Fruit fly (Drosophila melanogaster) whole organism, embryonic: ENCODE measurements around the gene bab1.

Experiments
- B-H2 ChIP-seq: fragments of 200-800 bp; sonication (Bioruptor generic); optimal IDR thresholded peaks from 2 replicates; lab custom pipeline; 2018; ENCODE audit warnings: missing biosample characterization, mild to moderate bottlenecking, missing genetic modification characterization
- CG10274 ChIP-seq: fragments of 200-800 bp; sonication (Bioruptor generic); optimal IDR thresholded peaks from 3 replicates; lab custom pipeline; 2017; ENCODE audit warnings: missing biosample characterization, mild to moderate bottlenecking, missing genetic modification characterization
- CG12071 ChIP-seq: fragments of 200-800 bp; sonication (Bioruptor generic); optimal IDR thresholded peaks from 3 replicates; lab custom pipeline; 2018; ENCODE audit warnings: missing biosample characterization, mild to moderate bottlenecking, missing genetic modification characterization
- CG12219 ChIP-seq: fragments of 200-800 bp; sonication (Bioruptor generic); optimal IDR thresholded peaks from 3 replicates; lab custom pipeline; 2018; ENCODE audit warnings: missing biosample characterization, mild to moderate bottlenecking, missing genetic modification characterization
- CG13775 ChIP-seq: fragments of 200-800 bp; sonication (Bioruptor generic); optimal IDR thresholded peaks from 3 replicates; lab custom pipeline; 2017; ENCODE audit warnings: missing biosample characterization, mild to moderate bottlenecking, missing genetic modification characterization
- CG13894 ChIP-seq: fragments of 200-800 bp; sonication (Bioruptor generic); optimal IDR thresholded peaks from 3 replicates; lab custom pipeline; 2018; ENCODE audit warnings: missing biosample characterization, mild to moderate bottlenecking, missing genetic modification characterization, moderate library complexity
- CG14710 ChIP-seq: fragments of 200-800 bp; sonication (Bioruptor generic); optimal IDR thresholded peaks from 3 replicates; lab custom pipeline; 2019; ENCODE audit warnings: missing biosample characterization, mild to moderate bottlenecking, missing genetic modification characterization, moderate library complexity
- CG14965 ChIP-seq: fragments of 200-800 bp; sonication (Bioruptor generic); optimal IDR thresholded peaks from 2 replicates; lab custom pipeline; 2016; ENCODE audit warnings: missing biosample characterization, missing genetic modification characterization, borderline replicate concordance
- CG17568 ChIP-seq: fragments of 200-800 bp; sonication (Bioruptor generic); optimal IDR thresholded peaks from 2 replicates; lab custom pipeline; 2018; ENCODE audit warnings: missing biosample characterization, mild to moderate bottlenecking, missing genetic modification characterization, moderate library complexity
- CG17612 ChIP-seq: fragments of 200-800 bp; sonication (Bioruptor generic); IDR thresholded peaks from 2 replicates; pipeline ENCODE4 v1.3.6; 2022; ENCODE audit warnings: missing biosample characterization, missing genetic modification characterization
- CG17802 ChIP-seq: fragments of 200-800 bp; sonication (Bioruptor generic); optimal IDR thresholded peaks from 2 replicates; lab custom pipeline; 2018; ENCODE audit warnings: missing biosample characterization, mild to moderate bottlenecking, missing genetic modification characterization, moderate library complexity
- CG17829 ChIP-seq: fragments of 200-800 bp; optimal IDR thresholded peaks from 2 replicates; lab custom pipeline; 2019; ENCODE audit warnings: missing biosample characterization, mild to moderate bottlenecking, missing genetic modification characterization, moderate library complexity
- CG17912 ChIP-seq: fragments of 200-800 bp; sonication (Bioruptor generic); optimal IDR thresholded peaks from 2 replicates; lab custom pipeline; 2018; ENCODE audit warnings: missing biosample characterization, mild to moderate bottlenecking, missing genetic modification characterization
- CG18619 ChIP-seq: fragments of 200-800 bp; sonication (Bioruptor generic); optimal IDR thresholded peaks from 3 replicates; lab custom pipeline; 2017; ENCODE audit warnings: missing biosample characterization, mild to moderate bottlenecking, missing genetic modification characterization
- CG18764 ChIP-seq: fragments of 200-800 bp; sonication (Bioruptor generic); optimal IDR thresholded peaks from 3 replicates; lab custom pipeline; 2016; ENCODE audit warnings: missing biosample characterization, missing genetic modification characterization
- CG2116 ChIP-seq: fragments of 200-800 bp; sonication (Bioruptor generic); optimal IDR thresholded peaks from 3 replicates; lab custom pipeline; 2018; ENCODE audit warnings: missing biosample characterization, mild to moderate bottlenecking, missing genetic modification characterization
- CG2129 ChIP-seq: fragments of 200-800 bp; sonication (Bioruptor generic); IDR thresholded peaks from 2 replicates; pipeline ENCODE4 v1.3.6; 2022; ENCODE audit warnings: missing biosample characterization, missing genetic modification characterization; ENCODE audit not compliant: partially characterized antibody
- CG2889 ChIP-seq: fragments of 200-800 bp; sonication (Bioruptor generic); IDR thresholded peaks from 3 replicates; pipeline ENCODE4 v1.3.6; 2022; ENCODE audit warnings: missing biosample characterization, missing genetic modification characterization
- CG33213 ChIP-seq: fragments of 200-800 bp; sonication (Bioruptor generic); optimal IDR thresholded peaks from 3 replicates; lab custom pipeline; 2016; ENCODE audit warnings: missing biosample characterization, missing genetic modification characterization
- CG3847 ChIP-seq: fragments of 200-800 bp; sonication (Bioruptor generic); IDR thresholded peaks from 2 replicates; pipeline ENCODE4 v1.3.6; 2022; ENCODE audit warnings: missing biosample characterization, missing genetic modification characterization
- CG4617 ChIP-seq: fragments of 200-800 bp; sonication (Bioruptor generic); optimal IDR thresholded peaks from 3 replicates; lab custom pipeline; 2016; ENCODE audit warnings: missing biosample characterization, missing genetic modification characterization, borderline replicate concordance
- CG6175 ChIP-seq: fragments of 200-800 bp; sonication (Bioruptor generic); IDR thresholded peaks from 3 replicates; pipeline ENCODE4 v1.3.6; 2022; ENCODE audit warnings: missing biosample characterization, missing genetic modification characterization
- CG7271 ChIP-seq: fragments of 200-800 bp; sonication (Bioruptor generic); optimal IDR thresholded peaks from 2 replicates; lab custom pipeline; 2018; ENCODE audit warnings: missing biosample characterization, mild to moderate bottlenecking, missing genetic modification characterization, moderate library complexity
- CG7987 ChIP-seq: fragments of 200-800 bp; sonication (Bioruptor generic); optimal IDR thresholded peaks from 2 replicates; lab custom pipeline; 2018; ENCODE audit warnings: missing biosample characterization, mild to moderate bottlenecking, missing genetic modification characterization, moderate library complexity
- Deaf1 ChIP-seq: fragments of 200-800 bp; optimal IDR thresholded peaks from 3 replicates; lab custom pipeline; 2019; ENCODE audit warnings: missing biosample characterization, mild to moderate bottlenecking, missing genetic modification characterization, moderate library complexity
- E2f1 ChIP-seq: fragments of 200-800 bp; sonication (Bioruptor generic); IDR thresholded peaks from 2 replicates; pipeline ENCODE4 v1.3.6; 2022; ENCODE audit warnings: missing biosample characterization, missing genetic modification characterization
- NC2α ChIP-seq: fragments of 200-800 bp; sonication (Bioruptor generic); optimal IDR thresholded peaks from 2 replicates; lab custom pipeline; 2016; ENCODE audit warnings: missing biosample characterization, missing genetic modification characterization
- PHDP ChIP-seq: fragments of 200-800 bp; sonication (Bioruptor generic); optimal IDR thresholded peaks from 3 replicates; lab custom pipeline; 2018; ENCODE audit warnings: missing biosample characterization, mild to moderate bottlenecking, missing genetic modification characterization, moderate library complexity
- Sry-β ChIP-seq: fragments of 200-800 bp; sonication (Bioruptor generic); optimal IDR thresholded peaks from 2 replicates; lab custom pipeline; 2018; ENCODE audit warnings: missing biosample characterization, mild to moderate bottlenecking, missing genetic modification characterization, moderate library complexity
- TFAM ChIP-seq: fragments of 200-800 bp; sonication (Bioruptor generic); optimal IDR thresholded peaks from 2 replicates; lab custom pipeline; 2017; ENCODE audit warnings: missing biosample characterization, missing genetic modification characterization, inconsistent platforms
- Xbp1 ChIP-seq: fragments of 200-800 bp; sonication (Bioruptor generic); optimal IDR thresholded peaks from 3 replicates; lab custom pipeline; 2016; ENCODE audit warnings: missing biosample characterization, mild to moderate bottlenecking, missing genetic modification characterization
- ara ChIP-seq: fragments of 200-800 bp; sonication (Bioruptor generic); IDR thresholded peaks from 2 replicates; pipeline ENCODE4 v1.3.6; 2022; ENCODE audit warnings: missing biosample characterization, missing genetic modification characterization
- cad ChIP-seq: fragments of >200 bp; optimal IDR thresholded peaks from 2 replicates; lab custom pipeline; 2017; ENCODE audit warnings: missing biosample characterization, missing genetic modification characterization
- chinmo ChIP-seq: fragments of 200-800 bp; sonication (Bioruptor generic); IDR thresholded peaks from 4 replicates; pipeline ENCODE4 v1.3.6; 2022; ENCODE audit warnings: missing biosample characterization, missing genetic modification characterization; ENCODE audit not compliant: partially characterized antibody
- ci ChIP-seq: fragments of 200-800 bp; sonication (Bioruptor generic); IDR thresholded peaks from 3 replicates; pipeline ENCODE4 v1.3.6; 2022; ENCODE audit warnings: missing biosample characterization, missing genetic modification characterization
- lilli ChIP-seq: fragments of 200-800 bp; sonication (Bioruptor generic); optimal IDR thresholded peaks from 3 replicates; lab custom pipeline; 2016; ENCODE audit warnings: missing biosample characterization, missing genetic modification characterization
- lmd ChIP-seq: fragments of 200-800 bp; sonication (Bioruptor generic); IDR thresholded peaks from 2 replicates; pipeline ENCODE4 v1.3.6; 2022; ENCODE audit warnings: missing biosample characterization, missing genetic modification characterization
- nau ChIP-seq: fragments of 200-800 bp; sonication (Bioruptor generic); optimal IDR thresholded peaks from 3 replicates; lab custom pipeline; 2017; ENCODE audit warnings: missing biosample characterization, mild to moderate bottlenecking, missing genetic modification characterization, missing genetic modification reagents
- nerfin-2 ChIP-seq: fragments of 200-800 bp; sonication (Bioruptor generic); IDR thresholded peaks from 2 replicates; pipeline ENCODE4 v1.3.6; 2022; ENCODE audit warnings: missing biosample characterization, missing genetic modification characterization; ENCODE audit not compliant: partially characterized antibody
- peb ChIP-seq: fragments of 200-800 bp; sonication (Bioruptor generic); IDR thresholded peaks from 2 replicates; pipeline ENCODE4 v1.3.6; 2022; ENCODE audit warnings: missing biosample characterization, missing genetic modification characterization
- pzg ChIP-seq: fragments of 200-800 bp; sonication (Bioruptor generic); optimal IDR thresholded peaks from 3 replicates; lab custom pipeline; 2018; ENCODE audit warnings: missing biosample characterization, mild to moderate bottlenecking, missing genetic modification characterization, moderate library complexity
- scrt ChIP-seq: fragments of 200-800 bp; sonication (Bioruptor generic); optimal IDR thresholded peaks from 2 replicates; lab custom pipeline; 2018; ENCODE audit warnings: missing biosample characterization, mild to moderate bottlenecking, missing genetic modification characterization, moderate library complexity
- sim ChIP-seq: fragments of 200-800 bp; sonication (Bioruptor generic); IDR thresholded peaks from 2 replicates; pipeline ENCODE4 v1.3.6; 2022; ENCODE audit warnings: missing biosample characterization, missing genetic modification characterization
- sob ChIP-seq: fragments of 200-800 bp; sonication (Bioruptor generic); IDR thresholded peaks from 2 replicates; pipeline ENCODE4 v1.3.6; 2022; ENCODE audit warnings: missing biosample characterization, missing genetic modification characterization
- tna ChIP-seq: fragments of 200-800 bp; sonication (Bioruptor generic); IDR thresholded peaks from 2 replicates; pipeline ENCODE4 v1.3.6; 2022; ENCODE audit warnings: missing biosample characterization, missing genetic modification characterization; ENCODE audit not compliant: partially characterized antibody
- usp ChIP-seq: fragments of >200 bp; optimal IDR thresholded peaks from 2 replicates; lab custom pipeline; 2017; ENCODE audit warnings: missing biosample characterization, missing genetic modification characterization
- wor ChIP-seq: fragments of 200-800 bp; sonication (Bioruptor generic); IDR thresholded peaks from 2 replicates; pipeline ENCODE4 v1.3.6; 2022; ENCODE audit warnings: missing biosample characterization, missing genetic modification characterization
- zen ChIP-seq: fragments of 200-800 bp; sonication (Bioruptor generic); optimal IDR thresholded peaks from 3 replicates; lab custom pipeline; 2018; ENCODE audit warnings: missing biosample characterization, mild to moderate bottlenecking, missing genetic modification characterization, moderate library complexity
- zfh1 ChIP-seq: fragments of 200-800 bp; sonication (Bioruptor generic); IDR thresholded peaks from 3 replicates; pipeline ENCODE4 v1.3.6; 2022; ENCODE audit warnings: missing biosample characterization, missing genetic modification characterization
- zfh2 ChIP-seq: fragments of 200-800 bp; sonication (Bioruptor generic); optimal IDR thresholded peaks from 2 replicates; lab custom pipeline; 2016; ENCODE audit warnings: missing biosample characterization, missing genetic modification characterization

The bab1 gene

DNA sequence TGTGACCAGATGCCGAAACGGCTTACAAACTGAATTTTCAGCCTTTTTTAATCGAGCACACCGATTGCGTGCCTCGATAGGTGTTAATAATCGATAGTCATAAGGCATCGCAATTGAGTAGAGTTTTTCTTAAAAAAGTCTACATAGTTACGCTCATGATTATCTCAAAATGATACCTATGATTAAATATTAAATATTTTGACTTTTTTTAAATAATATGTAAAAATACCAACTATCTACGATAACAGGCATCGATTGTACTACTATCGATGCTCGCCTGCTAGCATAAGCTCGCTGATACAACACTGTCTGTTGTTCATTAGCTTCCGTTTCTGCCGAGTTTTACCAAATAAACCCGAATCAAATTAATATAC lies 66.0 kb downstream of the bab1 start (continued):
- TF ChIP-seq CG18619 (peak; percentile 55), CG10274 (GFP tag; lab: Kevin White, UChicago) (peak; percentile 38), zfh1 (peak; percentile 48; the same call in 2 of the 3 replicates), CG17612 (GFP tag; lab: Robert Waterston, UW) (no peak), CG4617 (peak; percentile 36), Xbp1 (GFP tag; lab: Kevin White, UChicago) (peak; percentile 23), Deaf1 (peak; percentile 23), ci (peak; percentile 78), wor (GFP tag; lab: Robert Waterston, UW) (no peak), CG7271 (tag; lab: Kevin White, UChicago) (no peak), CG17568 (no peak), CG2889 (GFP tag; lab: Robert Waterston, UW) (no peak), CG6175 (GFP tag; lab: Robert Waterston, UW) (peak; percentile 48; the same call in 1 of the 3 replicates), CG17829 (tag; lab: Kevin White, UChicago) (peak; percentile 46), PHDP (tag; lab: Kevin White, UChicago) (peak; percentile 39), cad (GFP tag; lab: Kevin White, UChicago) (no peak), CG3847 (GFP tag; lab: Robert Waterston, UW) (peak; percentile 63), Sry-β (GFP tag; lab: Kevin White, UChicago) (peak; percentile 17), CG12071 (peak; percentile 48), CG13775 (GFP tag; lab: Kevin White, UChicago) (peak; percentile 13), lilli (GFP tag; lab: Kevin White, UChicago) (no peak), zen (tag; lab: Kevin White, UChicago) (peak; percentile 47), CG14965 (GFP tag; lab: Kevin White, UChicago) (no peak), CG7987 (peak; percentile 21), lmd (GFP tag; lab: Robert Waterston, UW) (peak; percentile 55; the same call in 1 of the 2 replicates), CG18764 (GFP tag; lab: Kevin White, UChicago) (no peak), CG12219 (peak; percentile 51), CG17802 (tag; lab: Kevin White, UChicago) (peak; percentile 22), ara (GFP tag; lab: Robert Waterston, UW) (no peak), TFAM (GFP tag; lab: Kevin White, UChicago) (no peak), CG17912 (peak; percentile 84), scrt (peak; percentile 11), CG13894 (peak; percentile 52), pzg (GFP tag; lab: Kevin White, UChicago) (peak; percentile 63), usp (GFP tag; lab: Kevin White, UChicago) (no peak), CG14710 (tag; lab: Kevin White, UChicago) (peak; percentile 68), NC2α (GFP tag; lab: Kevin White, UChicago) (no peak), CG2129 (GFP tag; lab: Robert Waterston, UW) (peak; percentile 43), sob (peak; percentile 70), zfh2 (GFP tag; lab: Kevin White, UChicago) (peak; percentile 8), chinmo (GFP tag; lab: Robert Waterston, UW) (0 out of 4 replicates have a peak, but pooled peaks have one; percentile 65), sim (GFP tag; lab: Robert Waterston, UW) (no peak), B-H2 (peak; percentile 69), CG2116 (peak; percentile 66), nau (GFP tag; lab: Kevin White, UChicago) (peak; percentile 35), CG33213 (GFP tag; lab: Kevin White, UChicago) (peak; percentile 26), E2f1 (peak; percentile 36; the same call in 1 of the 2 replicates), tna (GFP tag; lab: Robert Waterston, UW) (peak; percentile 77), nerfin-2 (peak; percentile 82), peb (GFP tag; lab: Robert Waterston, UW) (0 out of 2 replicates have a peak, but pooled peaks have one; percentile 10)
